Worm (Caenorhabditis elegans): ENCODE data around the gene rgs-10.

rgs-10 gene

ce11 chrX:14970221-14970801, 7.8 kb downstream of the rgs-10 start, which contains the start of the genes flwr-1 and tbc-1 (continued):
- TF ChIP-seq mes-2 (tag; optimal IDR thresholded peaks at IDR 0.05; ENCODE audit: poor library complexity, severe bottlenecking): peak; percentile 51

ce11 chrX:14973085-14973484, 10.5 kb downstream of the rgs-10 start:
- TF ChIP-seq ZK337.2 (GFP tag; IDR thresholded peaks at IDR 0.05) (no peak), F44E2.7 (GFP tag; IDR thresholded peaks at IDR 0.05) (no peak), unc-39 (tag; optimal IDR thresholded peaks at IDR 0.05) (no peak), aha-1 (tag) (no peak), lin-13 (GFP tag; optimal IDR thresholded peaks at IDR 0.05) (no peak), D1046.2 (GFP tag; IDR thresholded peaks at IDR 0.05) (no peak), mdt-29 (GFP tag; IDR thresholded peaks at IDR 0.05) (no peak), jun-1 (tag; optimal IDR thresholded peaks at IDR 0.05) (no peak), ceh-32 (tag; optimal IDR thresholded peaks at IDR 0.05; ENCODE audit: poor library complexity) (no peak), Y48G9A.11 (GFP tag; IDR thresholded peaks at IDR 0.05) (no peak), lin-38 (GFP tag; IDR thresholded peaks at IDR 0.05) (no peak), Y105C5A.15 (GFP tag; IDR thresholded peaks at IDR 0.05) (no peak), nhr-48 (tag; optimal IDR thresholded peaks at IDR 0.05) (no peak), ztf-11 (tag; optimal IDR thresholded peaks at IDR 0.05) (no peak)

ce11 chrX:14975467-14976167, 13.1 kb downstream of the rgs-10 start, which contains the start of gene F20D1.3:
TSS of gene F20D1.3 (plus strand) at chrX:14976117.
- TF ChIP-seq spr-1 (tag; optimal IDR thresholded peaks at IDR 0.05): peak; percentile 11
- peak in 1 of 2 experiments; percentile 79 for TF ChIP-seq unc-62 (GFP tag; optimal IDR thresholded peaks at IDR 0.05 in 1 of 2)
- TF ChIP-seq unc-62 (tag; optimal IDR thresholded peaks at IDR 0.05): no peak
- peak; percentile 75 for TF ChIP-seq dve-1 (tag; optimal IDR thresholded peaks at IDR 0.05; ENCODE audit: insufficient read depth)
- no peak for TF ChIP-seq Y48G9A.11 (GFP tag; IDR thresholded peaks at IDR 0.05)
- TF ChIP-seq dmd-6 (GFP tag; IDR thresholded peaks at IDR 0.05): peak; percentile 32; the same call in 1 of the 2 replicates
- no peak for TF ChIP-seq set-16 (GFP tag; IDR thresholded peaks at IDR 0.05)
- no peak for TF ChIP-seq vab-7 (GFP tag; IDR thresholded peaks at IDR 0.05)
- no peak for TF ChIP-seq ztf-11 (tag; optimal IDR thresholded peaks at IDR 0.05)
- TF ChIP-seq nhr-77 (tag; optimal IDR thresholded peaks at IDR 0.05): peak; percentile 29
- TF ChIP-seq lin-38 (GFP tag; IDR thresholded peaks at IDR 0.05): peak; percentile 68
- peak; percentile 80 for TF ChIP-seq hlh-11 (tag; optimal IDR thresholded peaks at IDR 0.05)
- TF ChIP-seq lsy-2 (tag; optimal IDR thresholded peaks at IDR 0.05): peak; percentile 17 to 70
- TF ChIP-seq ztf-7 (tag; optimal IDR thresholded peaks at IDR 0.05): peak; percentile 0
- TF ChIP-seq fkh-10 (GFP tag; optimal IDR thresholded peaks at IDR 0.05): peak; percentile 61
- 0 out of 2 replicates have a peak, but pooled peaks have one; percentile 44 for TF ChIP-seq D1046.2 (GFP tag; IDR thresholded peaks at IDR 0.05)
- TF ChIP-seq hmg-1.1 (GFP tag; IDR thresholded peaks at IDR 0.05): peak; percentile 8; the same call in 1 of the 2 replicates
- TF ChIP-seq T20F7.1 (GFP tag; optimal IDR thresholded peaks at IDR 0.05): peak; percentile 72
- peak; percentile 97 for TF ChIP-seq aha-1 (tag)
- TF ChIP-seq mep-1 (tag; optimal IDR thresholded peaks at IDR 0.05): peak; percentile 86
- TF ChIP-seq daf-16 (GFP tag; optimal IDR thresholded peaks at IDR 0.05): peak in 1 of 2 experiments; percentile 24
- peak; percentile 71 for TF ChIP-seq daf-16 (tag; optimal IDR thresholded peaks at IDR 0.05)
- TF ChIP-seq jun-1 (tag; optimal IDR thresholded peaks at IDR 0.05): peak; percentile 60
- peak; percentile 65 for TF ChIP-seq dpl-1 (GFP tag; optimal IDR thresholded peaks at IDR 0.05)
- peak; percentile 38 for TF ChIP-seq nhr-11 (tag; optimal IDR thresholded peaks at IDR 0.05)
- TF ChIP-seq egl-27 (tag; optimal IDR thresholded peaks at IDR 0.05): no peak
- peak; percentile 8 for TF ChIP-seq nhr-48 (tag; optimal IDR thresholded peaks at IDR 0.05)
- TF ChIP-seq hlh-30 (tag; optimal IDR thresholded peaks at IDR 0.05; ENCODE audit: insufficient read depth): peak; percentile 70
- TF ChIP-seq hif-1 (tag; optimal IDR thresholded peaks at IDR 0.05): peak in 1 of 2 experiments; percentile 61
- peak; percentile 72 for TF ChIP-seq mxl-3 (GFP tag; optimal IDR thresholded peaks at IDR 0.05)
- peak; percentile 59 for TF ChIP-seq rbr-2 (tag; optimal IDR thresholded peaks at IDR 0.05)
- no peak for TF ChIP-seq zfp-2 (tag; optimal IDR thresholded peaks at IDR 0.05)
- TF ChIP-seq lin-13 (GFP tag; optimal IDR thresholded peaks at IDR 0.05): peak; percentile 60
- TF ChIP-seq lin-39 (tag; optimal IDR thresholded peaks at IDR 0.05): no peak
- TF ChIP-seq nhr-28 (tag; optimal IDR thresholded peaks at IDR 0.05): peak; percentile 89
- peak; percentile 69 for TF ChIP-seq mes-2 (tag; optimal IDR thresholded peaks at IDR 0.05; ENCODE audit: poor library complexity, severe bottlenecking)
- TF ChIP-seq mdl-1 (tag; optimal IDR thresholded peaks at IDR 0.05): peak in 1 of 2 experiments; percentile 85
- TF ChIP-seq F10B5.3 (tag; optimal IDR thresholded peaks at IDR 0.05): no peak
